Worm (Caenorhabditis elegans) whole organism, late embryonic: ENCODE measurements around the gene srt-33.

Experiments
- T23F11.4 ChIP-seq: fragments of 200-800 bp; sonication (Bioruptor generic); optimal IDR thresholded peaks from 2 replicates; lab custom pipeline; 2018; ENCODE audit warnings: mild to moderate bottlenecking, missing genetic modification characterization, missing compliant biosample characterization
- dve-1 ChIP-seq: sonication (generic microtip); optimal IDR thresholded peaks from 2 replicates; lab custom pipeline; 2017; ENCODE audit warnings: antibody characterized with exemption, mild to moderate bottlenecking, missing genetic modification characterization, missing compliant biosample characterization
- fkh-10 ChIP-seq: fragments of 150-350 bp; optimal IDR thresholded peaks from 2 replicates; lab custom pipeline; 2014; ENCODE audit warnings: missing biosample characterization, missing genetic modification reagents, missing genetic modification characterization
- nhr-11 ChIP-seq: fragments of 150-350 bp; optimal IDR thresholded peaks from 2 replicates; lab custom pipeline; 2014; ENCODE audit warnings: missing biosample characterization, missing genetic modification characterization
- tbx-2 ChIP-seq: sonication (generic microtip); optimal IDR thresholded peaks from 2 replicates; lab custom pipeline; 2016; ENCODE audit warnings: missing genetic modification characterization, missing compliant biosample characterization
- unc-55 ChIP-seq: sonication (generic microtip); optimal IDR thresholded peaks from 2 replicates; lab custom pipeline; 2017; ENCODE audit warnings: missing biosample characterization, missing genetic modification reagents, missing genetic modification characterization

- TF ChIP-seq tbx-2 (no peak), T23F11.4 (peak; percentile 4), dve-1 (no peak), unc-55 (GFP tag; lab: Kevin White, UChicago) (no peak), nhr-11 (tag; lab: Kevin White, UChicago) (no peak), fkh-10 (GFP tag; lab: Kevin White, UChicago) (no peak)
Measured at ce11 chrV:14240694-14241201, 38.9 kb downstream of the srt-33 start, which contains the start of gene K02E11.10.
